Worm (Caenorhabditis elegans): ENCODE data around the gene chca-1.

DNA sequence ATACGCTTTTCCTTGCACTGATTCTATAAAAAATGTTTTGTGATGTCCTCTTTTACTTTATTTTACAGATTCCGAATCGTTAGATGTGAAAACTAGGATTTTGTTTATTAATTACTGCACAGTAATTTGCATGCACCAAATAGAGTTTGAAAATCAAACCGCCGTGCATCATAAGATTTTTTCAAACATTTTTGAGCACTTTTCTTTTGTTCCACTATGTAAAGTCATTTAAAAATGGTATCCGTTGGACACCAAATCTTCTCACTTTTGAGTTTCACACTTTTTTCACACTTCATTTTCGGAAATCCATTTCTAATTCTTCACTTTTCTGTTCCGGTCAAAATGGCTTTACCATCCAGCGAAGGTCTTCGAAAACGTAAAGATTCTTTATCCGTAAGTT lies 8.0 kb upstream of the chca-1 start, which contains the start of gene degl-2:
- TF ChIP-seq nhr-28 (tag; optimal IDR thresholded peaks at IDR 0.05) (no peak), lsy-2 (tag; optimal IDR thresholded peaks at IDR 0.05) (no peak), pha-4 (tag; optimal IDR thresholded peaks at IDR 0.05) (no peak), elt-1 (tag; optimal IDR thresholded peaks at IDR 0.05; ENCODE audit: borderline replicate concordance, insufficient read depth) (no peak), nhr-12 (tag; optimal IDR thresholded peaks at IDR 0.05) (no peak), nhr-237 (tag; optimal IDR thresholded peaks at IDR 0.05) (no peak), zip-8 (tag; optimal IDR thresholded peaks at IDR 0.05) (no peak), ztf-11 (tag; optimal IDR thresholded peaks at IDR 0.05) (no peak)
